Fruit fly (Drosophila melanogaster): Measurements from ENCODE around the gene CG31886.

The CG31886 gene

DNA sequence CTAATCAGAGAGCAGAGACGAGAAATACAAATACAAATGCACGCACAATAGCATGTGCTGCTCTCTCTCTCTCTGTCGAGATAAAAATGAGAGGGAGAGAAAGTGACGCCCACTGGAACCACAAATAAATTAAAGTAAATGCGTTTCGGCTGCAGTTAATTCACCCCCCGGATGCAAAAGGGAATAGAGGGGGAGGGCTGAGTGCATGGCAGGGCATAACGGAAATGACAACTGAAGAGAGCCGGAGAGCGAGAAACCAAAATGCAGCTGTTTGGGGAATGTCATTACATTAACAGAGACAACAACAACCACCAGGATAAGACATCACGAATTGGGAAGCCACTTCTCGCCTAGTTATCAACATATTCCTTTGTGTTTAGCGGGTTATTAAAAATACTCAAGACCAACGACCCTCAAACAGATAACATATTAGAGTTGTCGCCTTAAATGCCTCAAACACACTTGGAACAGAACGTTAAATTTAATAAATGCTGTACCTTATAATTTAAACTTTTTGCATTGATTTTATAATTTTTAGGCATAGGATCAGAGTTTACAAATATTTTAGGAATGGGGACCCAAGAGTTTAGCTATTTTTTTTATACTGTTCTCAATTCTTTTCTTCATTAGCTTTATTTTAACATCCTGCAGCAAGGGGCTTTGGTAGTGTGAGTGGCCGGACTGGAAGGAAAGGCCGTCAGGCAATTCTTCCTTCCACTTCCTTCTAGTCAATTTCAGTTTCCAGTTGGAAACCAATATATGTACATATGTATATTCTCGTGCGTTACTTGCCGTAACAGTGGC, 8.7 kb downstream of the CG31886 start (continued):
- no peak for TF ChIP-seq usp (GFP tag; optimal IDR thresholded peaks at IDR 0.05)
- peak; percentile 37 for TF ChIP-seq Hnf4 (GFP tag; optimal IDR thresholded peaks at IDR 0.05)

DNA sequence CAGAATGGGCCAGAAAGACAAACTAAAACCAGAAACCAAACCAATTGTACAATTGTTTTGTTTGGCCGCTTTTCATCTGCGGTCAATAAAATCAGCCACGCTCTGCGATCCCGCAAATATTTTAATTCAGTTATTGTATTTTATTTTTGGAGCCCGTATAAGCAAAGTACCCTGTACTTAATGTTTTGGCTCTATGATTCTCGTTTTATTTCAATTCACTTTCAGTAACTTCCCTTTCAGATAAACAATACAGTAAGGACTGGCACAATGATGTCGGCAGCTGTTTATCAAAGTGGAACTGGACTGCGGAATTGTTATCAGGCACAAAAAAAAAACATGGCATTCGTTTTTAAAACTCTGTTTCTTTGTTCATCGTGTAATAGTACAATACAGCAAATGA, 10.2 kb downstream of the CG31886 start:
- TF ChIP-seq jim (GFP tag; optimal IDR thresholded peaks at IDR 0.05): no peak

- no peak for TF ChIP-seq ey (GFP tag; optimal IDR thresholded peaks at IDR 0.05)
- TF ChIP-seq Rel (GFP tag; optimal IDR thresholded peaks at IDR 0.05): no peak
- TF ChIP-seq Rel (tag; optimal IDR thresholded peaks at IDR 0.05): no peak
- TF ChIP-seq dl (GFP tag; optimal IDR thresholded peaks at IDR 0.05; ENCODE audit: insufficient read depth in 1 of 2, partially characterized antibody in 2 of 2): no peak
- no peak for TF ChIP-seq tai (GFP tag; optimal IDR thresholded peaks at IDR 0.05)
- TF ChIP-seq CG9705 (GFP tag; optimal IDR thresholded peaks at IDR 0.05): no peak
- TF ChIP-seq dmrt93B (GFP tag; optimal IDR thresholded peaks at IDR 0.05): no peak
- no peak for TF ChIP-seq Mio (GFP tag; optimal IDR thresholded peaks at IDR 0.05)
- no peak for TF ChIP-seq h (GFP tag; optimal IDR thresholded peaks at IDR 0.05)
- TF ChIP-seq Hr83 (GFP tag; optimal IDR thresholded peaks at IDR 0.05; ENCODE audit: poor library complexity, severe bottlenecking): no peak
- no peak for TF ChIP-seq CrebA (GFP tag; optimal IDR thresholded peaks at IDR 0.05; ENCODE audit: borderline replicate concordance)
- no peak for TF ChIP-seq rgr (GFP tag; optimal IDR thresholded peaks at IDR 0.05)
- no peak for TF ChIP-seq N (GFP tag; optimal IDR thresholded peaks at IDR 0.05)
- no peak for TF ChIP-seq jim (GFP tag; optimal IDR thresholded peaks at IDR 0.05)
Measured at dm6 chr2L:8947989-8948388, 10.9 kb downstream of the CG31886 start.

DNA sequence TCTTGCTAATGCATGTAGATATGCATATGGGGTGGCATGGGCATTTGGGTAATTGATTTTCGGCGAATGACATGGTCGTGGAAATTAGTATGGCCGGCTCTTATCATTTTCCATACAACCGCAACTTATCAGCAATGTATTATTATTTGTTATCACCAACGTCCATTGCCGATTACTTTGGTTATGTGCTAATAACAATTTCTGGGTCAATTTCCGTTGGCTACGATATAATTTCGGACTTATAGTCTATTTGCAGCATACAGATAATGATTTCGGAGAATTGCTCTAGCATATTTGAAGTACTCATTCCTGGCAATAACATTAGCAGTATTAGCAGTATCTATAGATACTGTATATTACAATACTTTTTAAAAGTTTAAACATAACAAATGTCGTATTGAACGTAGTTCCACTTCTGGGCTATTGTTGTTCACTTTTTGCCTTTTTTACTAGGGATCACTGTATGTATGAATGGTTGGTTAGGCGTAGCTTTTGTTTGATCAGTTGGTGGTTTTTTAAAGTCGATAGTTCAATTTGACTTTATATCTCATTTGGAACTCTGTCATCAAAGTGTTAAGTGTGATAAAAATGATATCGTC, 12.0 kb downstream of the CG31886 start, which contains the start of gene CG46397:
TSS of gene CG46397 (plus strand) at position 549 of the 599 bp plus-strand sequence.
- TF ChIP-seq Hr83 (GFP tag; optimal IDR thresholded peaks at IDR 0.05; ENCODE audit: poor library complexity, severe bottlenecking) (no peak), dsf (GFP tag; optimal IDR thresholded peaks at IDR 0.05; ENCODE audit: borderline replicate concordance) (no peak), Vsx2 (GFP tag; optimal IDR thresholded peaks at IDR 0.05; ENCODE audit: partially characterized antibody) (no peak), sv (GFP tag; optimal IDR thresholded peaks at IDR 0.05) (no peak), sage (GFP tag; optimal IDR thresholded peaks at IDR 0.05) (no peak), tai (GFP tag; optimal IDR thresholded peaks at IDR 0.05) (no peak), dl (GFP tag; optimal IDR thresholded peaks at IDR 0.05; ENCODE audit: insufficient read depth in 1 of 2, partially characterized antibody in 2 of 2) (no peak), Hr78 (GFP tag; optimal IDR thresholded peaks at IDR 0.05) (no peak), Rel (GFP tag; optimal IDR thresholded peaks at IDR 0.05) (no peak), Rel (tag; optimal IDR thresholded peaks at IDR 0.05) (no peak), lola (GFP tag; optimal IDR thresholded peaks at IDR 0.05) (no peak), GATAd (GFP tag; optimal IDR thresholded peaks at IDR 0.05) (no peak), HLH106 (tag; optimal IDR thresholded peaks at IDR 0.05) (no peak), Mio (GFP tag; optimal IDR thresholded peaks at IDR 0.05) (no peak), Jra (GFP tag; optimal IDR thresholded peaks at IDR 0.05) (no peak), OdsH (GFP tag; optimal IDR thresholded peaks at IDR 0.05) (no peak), Sp1 (GFP tag; optimal IDR thresholded peaks at IDR 0.05) (no peak), Dfd (GFP tag; optimal IDR thresholded peaks at IDR 0.05) (no peak), pan (optimal IDR thresholded peaks at IDR 0.05) (no peak), CrebA (GFP tag; optimal IDR thresholded peaks at IDR 0.05; ENCODE audit: borderline replicate concordance) (no peak)

DNA sequence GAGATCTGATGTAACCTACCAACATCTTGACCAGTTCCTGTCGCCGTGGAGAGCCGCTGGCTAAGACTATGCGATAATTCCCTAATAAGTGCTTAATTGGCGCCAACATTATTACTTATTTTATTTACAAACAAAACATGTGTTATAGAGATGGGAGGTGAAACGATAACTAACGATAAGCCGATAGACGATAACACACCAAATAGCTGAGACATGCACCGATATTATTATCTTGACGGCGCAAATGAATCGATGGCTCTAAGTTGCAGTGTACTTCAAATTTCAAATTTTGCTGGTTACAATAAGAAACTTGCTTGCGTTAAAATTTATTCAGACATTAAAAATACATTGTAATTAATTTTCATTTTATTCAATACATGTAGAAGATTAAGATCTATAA, 15.7 kb downstream of the CG31886 start, which contains the start of gene CG9515:
TSS of gene CG9515 (minus strand) at position 148 of the 400 bp plus-strand sequence.
- TF ChIP-seq rgr (GFP tag; optimal IDR thresholded peaks at IDR 0.05) (no peak), Abd-B (GFP tag; optimal IDR thresholded peaks at IDR 0.05) (no peak), Hnf4 (GFP tag; optimal IDR thresholded peaks at IDR 0.05) (peak; percentile 1), ey (GFP tag; optimal IDR thresholded peaks at IDR 0.05) (no peak), CG9705 (GFP tag; optimal IDR thresholded peaks at IDR 0.05) (no peak), foxo (GFP tag; optimal IDR thresholded peaks at IDR 0.05) (no peak), Dfd (GFP tag; optimal IDR thresholded peaks at IDR 0.05) (no peak), OdsH (GFP tag; optimal IDR thresholded peaks at IDR 0.05) (no peak), tai (GFP tag; optimal IDR thresholded peaks at IDR 0.05) (no peak), fru (GFP tag; optimal IDR thresholded peaks at IDR 0.05) (no peak), br (GFP tag; optimal IDR thresholded peaks at IDR 0.05) (no peak), jim (GFP tag; optimal IDR thresholded peaks at IDR 0.05) (no peak), psq (GFP tag; optimal IDR thresholded peaks at IDR 0.05) (no peak), Jra (GFP tag; optimal IDR thresholded peaks at IDR 0.05) (no peak), Rel (GFP tag; optimal IDR thresholded peaks at IDR 0.05) (no peak), Rel (tag; optimal IDR thresholded peaks at IDR 0.05) (peak; percentile 7), CrebA (GFP tag; optimal IDR thresholded peaks at IDR 0.05; ENCODE audit: borderline replicate concordance) (no peak), Vsx2 (GFP tag; optimal IDR thresholded peaks at IDR 0.05; ENCODE audit: partially characterized antibody) (no peak), CG32264 (GFP tag; optimal IDR thresholded peaks at IDR 0.05) (no peak), N (GFP tag; optimal IDR thresholded peaks at IDR 0.05) (no peak), pan (optimal IDR thresholded peaks at IDR 0.05) (no peak), HLH106 (tag; optimal IDR thresholded peaks at IDR 0.05) (no peak), Hr83 (GFP tag; optimal IDR thresholded peaks at IDR 0.05; ENCODE audit: poor library complexity, severe bottlenecking) (no peak), brk (GFP tag; optimal IDR thresholded peaks at IDR 0.05) (peak; percentile 61), sage (GFP tag; optimal IDR thresholded peaks at IDR 0.05) (peak; percentile 15), Myc (optimal IDR thresholded peaks at IDR 0.05) (no peak), Mio (GFP tag; optimal IDR thresholded peaks at IDR 0.05) (no peak), dmrt93B (GFP tag; optimal IDR thresholded peaks at IDR 0.05) (no peak)

Measured in whole organism, wandering third instar larva.